Worm (Caenorhabditis elegans): ENCODE results near the gene dyc-1.

- TF ChIP-seq pag-3 (tag; optimal IDR thresholded peaks at IDR 0.05; ENCODE audit: borderline replicate concordance) (no peak), ref-2 (tag; optimal IDR thresholded peaks at IDR 0.05) (no peak), ceh-45 (GFP tag; IDR thresholded peaks at IDR 0.05) (no peak), unc-42 (tag; optimal IDR thresholded peaks at IDR 0.05) (no peak)
These were observed 24.9 kb upstream of the dyc-1 start for ce11 chrX:14024400-14024953.
